Fruit fly (Drosophila melanogaster) whole organism, prepupa: ENCODE results near the gene CG6928.

Experiments used
- Blimp-1 ChIP-seq: fragments of 200-800 bp; sonication (Bioruptor generic); optimal IDR thresholded peaks from 3 replicates; lab custom pipeline; 2017; ENCODE audit warnings: missing biosample characterization, missing genetic modification characterization, mild to moderate bottlenecking, moderate library complexity, missing genetic modification reagents
- CG10631 ChIP-seq: fragments of 200-800 bp; sonication (Bioruptor generic); optimal IDR thresholded peaks from 2 replicates; lab custom pipeline; 2016; ENCODE audit warnings: missing biosample characterization, missing genetic modification characterization
- CG11294 ChIP-seq: fragments of 200-800 bp; sonication (Bioruptor generic); IDR thresholded peaks from 2 replicates; pipeline ENCODE4 v1.3.6; 2022; ENCODE audit warnings: missing biosample characterization, missing genetic modification characterization
- CG11762 ChIP-seq: fragments of 200-800 bp; sonication (Bioruptor generic); optimal IDR thresholded peaks from 3 replicates; lab custom pipeline; 2016; ENCODE audit warnings: missing biosample characterization, missing genetic modification characterization; ENCODE audit not compliant: insufficient read depth
- CG15336 ChIP-seq: fragments of 200-800 bp; sonication (Bioruptor generic); IDR thresholded peaks from 2 replicates; pipeline ENCODE4 v1.3.6; 2022; ENCODE audit warnings: missing biosample characterization, missing genetic modification characterization
- CG1621 ChIP-seq: fragments of 200-800 bp; sonication (Bioruptor generic); optimal IDR thresholded peaks from 3 replicates; lab custom pipeline; 2018; ENCODE audit warnings: missing biosample characterization, mild to moderate bottlenecking, missing genetic modification characterization
- CG3032 ChIP-seq: fragments of 200-800 bp; optimal IDR thresholded peaks from 2 replicates; lab custom pipeline; 2019; ENCODE audit warnings: missing biosample characterization, mild to moderate bottlenecking, missing genetic modification characterization, moderate library complexity
- CG31627 ChIP-seq: fragments of 200-800 bp; sonication (Bioruptor generic); optimal IDR thresholded peaks from 3 replicates; lab custom pipeline; 2016; ENCODE audit warnings: missing biosample characterization, missing genetic modification characterization
- CG32006 ChIP-seq: fragments of 200-800 bp; sonication (Bioruptor generic); optimal IDR thresholded peaks from 3 replicates; lab custom pipeline; 2017; ENCODE audit warnings: missing biosample characterization, mild to moderate bottlenecking, missing genetic modification characterization
- CG34406 ChIP-seq: fragments of 200-800 bp; sonication (Bioruptor generic); optimal IDR thresholded peaks from 3 replicates; lab custom pipeline; 2016; ENCODE audit warnings: missing biosample characterization, missing genetic modification characterization
- CG3919 ChIP-seq: fragments of 200-800 bp; sonication (Bioruptor generic); optimal IDR thresholded peaks from 3 replicates; lab custom pipeline; 2016; ENCODE audit warnings: missing biosample characterization, missing genetic modification characterization
- CG6276 ChIP-seq: fragments of 200-800 bp; sonication (Bioruptor generic); optimal IDR thresholded peaks from 2 replicates; lab custom pipeline; 2017; ENCODE audit warnings: missing biosample characterization, mild to moderate bottlenecking, missing genetic modification characterization
- CG6808 ChIP-seq: fragments of 200-800 bp; sonication (Bioruptor generic); optimal IDR thresholded peaks from 3 replicates; lab custom pipeline; 2017; ENCODE audit warnings: missing biosample characterization, missing genetic modification characterization, mild to moderate bottlenecking, moderate library complexity, missing genetic modification reagents
- CG6854 ChIP-seq: fragments of 200-800 bp; sonication (Bioruptor generic); optimal IDR thresholded peaks from 2 replicates; lab custom pipeline; 2017; ENCODE audit warnings: missing biosample characterization, mild to moderate bottlenecking, missing genetic modification characterization
- CG7368 ChIP-seq: fragments of 200-800 bp; sonication (Bioruptor generic); optimal IDR thresholded peaks from 3 replicates; lab custom pipeline; 2016; ENCODE audit warnings: missing biosample characterization, missing genetic modification characterization
- CG8119 ChIP-seq: fragments of 200-800 bp; sonication (Bioruptor generic); IDR thresholded peaks from 3 replicates; pipeline ENCODE4 v1.3.6; 2022; ENCODE audit warnings: missing biosample characterization, missing genetic modification characterization
- CG8319 ChIP-seq: fragments of 200-800 bp; sonication (Bioruptor generic); optimal IDR thresholded peaks from 3 replicates; lab custom pipeline; 2016; ENCODE audit warnings: missing biosample characterization, missing genetic modification characterization
- CG9139 ChIP-seq: fragments of 200-800 bp; sonication (Bioruptor generic); optimal IDR thresholded peaks from 3 replicates; lab custom pipeline; 2017; ENCODE audit warnings: missing biosample characterization, mild to moderate bottlenecking, missing genetic modification characterization
- Eip78C ChIP-seq: fragments of 200-800 bp; sonication (Bioruptor generic); peaks from one replicate; lab custom pipeline; 2016; ENCODE audit warnings: missing biosample characterization, missing genetic modification characterization
- Eip93F ChIP-seq: fragments of 200-800 bp; sonication (Bioruptor generic); optimal IDR thresholded peaks from 2 replicates; lab custom pipeline; 2016; ENCODE audit warnings: missing biosample characterization, mild to moderate bottlenecking, missing genetic modification characterization
- Ets21C ChIP-seq: fragments of 200-800 bp; sonication (Bioruptor generic); optimal IDR thresholded peaks from 3 replicates; lab custom pipeline; 2016; ENCODE audit warnings: missing biosample characterization, missing genetic modification characterization
- Gug ChIP-seq: fragments of 200-800 bp; sonication (Bioruptor generic); IDR thresholded peaks from 2 replicates; pipeline ENCODE4 v1.3.6; 2022; ENCODE audit warnings: missing biosample characterization, missing genetic modification characterization
- Hr38 ChIP-seq: sonication (Bioruptor generic); optimal IDR thresholded peaks from 2 replicates; lab custom pipeline; 2016; ENCODE audit warnings: missing biosample characterization, missing genetic modification characterization
- Hr4 ChIP-seq: fragments of 200-800 bp; sonication (Bioruptor generic); optimal IDR thresholded peaks from 3 replicates; lab custom pipeline; 2016; ENCODE audit warnings: missing biosample characterization, missing genetic modification characterization
- OdsH ChIP-seq: fragments of 200-800 bp; sonication (Bioruptor generic); optimal IDR thresholded peaks from 3 replicates; lab custom pipeline; 2016; ENCODE audit warnings: missing biosample characterization, missing genetic modification characterization
- Smox ChIP-seq: fragments of 200-800 bp; sonication (Bioruptor generic); optimal IDR thresholded peaks from 3 replicates; lab custom pipeline; 2016; ENCODE audit warnings: missing biosample characterization, missing genetic modification characterization
- Sox14 ChIP-seq: fragments of 200-800 bp; sonication (Bioruptor generic); optimal IDR thresholded peaks from 3 replicates; lab custom pipeline; 2016; ENCODE audit warnings: missing biosample characterization, missing genetic modification characterization
- Sox15 ChIP-seq: fragments of 200-800 bp; sonication (Bioruptor generic); optimal IDR thresholded peaks from 3 replicates; lab custom pipeline; 2016; ENCODE audit warnings: missing biosample characterization, missing genetic modification characterization
- achi ChIP-seq: fragments of 200-800 bp; sonication (Bioruptor generic); optimal IDR thresholded peaks from 3 replicates; lab custom pipeline; 2016; ENCODE audit warnings: missing biosample characterization, missing genetic modification characterization
- cyc ChIP-seq: fragments of 200-800 bp; sonication (Bioruptor generic); optimal IDR thresholded peaks from 3 replicates; lab custom pipeline; 2016; ENCODE audit warnings: missing biosample characterization, missing genetic modification characterization
- dac ChIP-seq: fragments of 200-800 bp; sonication (Bioruptor generic); optimal IDR thresholded peaks from 2 replicates; lab custom pipeline; 2017; ENCODE audit warnings: missing biosample characterization, mild to moderate bottlenecking, missing genetic modification characterization
- dsx ChIP-seq: fragments of 200-800 bp; optimal IDR thresholded peaks from 3 replicates; lab custom pipeline; 2019; ENCODE audit warnings: missing biosample characterization, mild to moderate bottlenecking, missing genetic modification characterization, moderate library complexity; ENCODE audit not compliant: poor library complexity, severe bottlenecking
- eg ChIP-seq: fragments of 200-800 bp; sonication (Bioruptor generic); IDR thresholded peaks from 3 replicates; pipeline ENCODE4 v1.3.6; 2022; ENCODE audit warnings: missing biosample characterization, missing genetic modification characterization
- esn ChIP-seq: fragments of 200-800 bp; sonication (Bioruptor generic); optimal IDR thresholded peaks from 2 replicates; lab custom pipeline; 2016; ENCODE audit warnings: missing biosample characterization, mild to moderate bottlenecking, missing genetic modification characterization, moderate library complexity
- fd85E ChIP-seq: fragments of 200-800 bp; sonication (Bioruptor generic); optimal IDR thresholded peaks from 3 replicates; lab custom pipeline; 2016; ENCODE audit warnings: missing biosample characterization, missing genetic modification characterization
- fkh ChIP-seq: fragments of 200-800 bp; sonication (Bioruptor generic); optimal IDR thresholded peaks from 3 replicates; lab custom pipeline; 2017; ENCODE audit warnings: missing biosample characterization, mild to moderate bottlenecking, missing genetic modification characterization, moderate library complexity
- salr ChIP-seq, 2 experiments: fragments of 200-800 bp; sonication (Bioruptor generic); optimal IDR thresholded peaks; 3 replicates each; lab custom pipeline; 2016 to 2018; ENCODE audit warnings: missing biosample characterization in 2 of 2, missing genetic modification characterization in 2 of 2, mild to moderate bottlenecking in 1 of 2
- spab ChIP-seq: fragments of 200-800 bp; sonication (Bioruptor generic); optimal IDR thresholded peaks from 2 replicates; lab custom pipeline; 2017; ENCODE audit warnings: missing biosample characterization, mild to moderate bottlenecking, missing genetic modification characterization, missing genetic modification reagents
- ss ChIP-seq, 2 experiments: fragments of 200-800 bp; sonication (Bioruptor generic); optimal IDR thresholded peaks; 2 replicates in 1 of 2; 3 replicates in 1 of 2; lab custom pipeline; 2017 to 2018; ENCODE audit warnings: mild to moderate bottlenecking in 2 of 2, missing biosample characterization in 2 of 2, missing genetic modification characterization in 2 of 2, moderate library complexity in 1 of 2
- svp ChIP-seq: fragments of 200-800 bp; sonication (Bioruptor generic); peaks from one replicate; lab custom pipeline; 2016; ENCODE audit warnings: missing biosample characterization, missing genetic modification characterization
- topi ChIP-seq: fragments of 200-800 bp; sonication (Bioruptor generic); optimal IDR thresholded peaks from 3 replicates; lab custom pipeline; 2016; ENCODE audit warnings: missing biosample characterization, missing genetic modification characterization
- vri ChIP-seq: fragments of 200-800 bp; sonication (Bioruptor generic); optimal IDR thresholded peaks from 3 replicates; lab custom pipeline; 2016; ENCODE audit warnings: missing biosample characterization, mild to moderate bottlenecking, missing genetic modification characterization

CG6928 gene

DNA sequence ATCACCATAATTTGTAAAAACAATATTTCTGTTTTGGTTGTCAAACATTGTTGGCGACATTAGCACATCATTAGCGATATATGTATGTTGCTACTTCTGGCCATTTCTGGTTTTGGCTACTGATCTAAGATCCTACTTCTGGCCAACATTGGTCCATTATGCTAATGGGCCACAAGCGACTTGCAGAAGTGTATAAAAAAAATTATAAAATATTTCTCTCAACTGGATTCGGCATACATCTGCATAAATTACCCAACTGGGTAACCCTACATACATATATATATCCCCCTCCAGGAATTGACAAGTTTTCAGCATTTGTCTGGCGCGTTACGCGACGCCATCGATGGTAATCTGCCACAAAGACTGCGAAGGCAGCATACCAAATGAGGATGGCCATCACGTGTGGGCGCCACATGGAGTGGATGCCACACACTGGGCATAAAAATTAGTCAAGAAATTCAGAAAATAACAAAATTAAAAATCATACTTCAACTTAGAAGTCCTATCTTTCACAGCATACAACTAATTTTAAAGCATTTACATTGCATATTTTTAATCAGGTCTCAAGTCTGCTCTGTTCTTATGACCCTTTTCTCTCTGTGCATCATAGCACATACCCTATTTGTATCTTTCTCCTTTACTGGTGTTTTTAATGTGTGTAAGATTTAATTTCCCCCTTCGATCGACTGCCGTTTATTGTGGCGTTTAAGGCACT, 34.7 kb downstream of the CG6928 start (continued):
- TF ChIP-seq CG11294 (GFP tag; lab: Robert Waterston, UW) (no peak), Ets21C (no peak), vri (GFP tag; lab: Kevin White, UChicago) (no peak), dsx (GFP tag; lab: Kevin White, UChicago) (peak; percentile 43), CG34406 (no peak), CG11762 (GFP tag; lab: Kevin White, UChicago) (peak; percentile 3), CG3919 (peak; percentile 55), achi (peak; percentile 21), CG6854 (GFP tag; lab: Kevin White, UChicago) (no peak), ss (GFP tag; optimal IDR thresholded peaks at IDR 0.05; lab: Kevin White, UChicago) (peak in 1 of 2 experiments; percentile 29), Blimp-1 (GFP tag; lab: Kevin White, UChicago) (no peak), CG3032 (tag; lab: Kevin White, UChicago) (peak; percentile 49), Hr4 (peak; percentile 27), fkh (no peak), CG10631 (GFP tag; lab: Kevin White, UChicago) (no peak), svp (GFP tag; lab: Kevin White, UChicago) (no peak), Eip78C (GFP tag; lab: Kevin White, UChicago) (peak; percentile 71), Smox (GFP tag; lab: Kevin White, UChicago) (no peak), CG6808 (GFP tag; lab: Kevin White, UChicago) (peak; percentile 49), Gug (GFP tag; lab: Robert Waterston, UW) (peak; percentile 34; the same call in 1 of the 2 replicates), CG15336 (GFP tag; lab: Robert Waterston, UW) (peak; percentile 51; the same call in 1 of the 2 replicates), CG1621 (no peak), CG32006 (GFP tag; lab: Kevin White, UChicago) (peak; percentile 31), dac (GFP tag; lab: Kevin White, UChicago) (no peak), OdsH (no peak), CG9139 (GFP tag; lab: Kevin White, UChicago) (no peak), Sox14 (peak; percentile 27), esn (GFP tag; lab: Kevin White, UChicago) (no peak), CG7368 (no peak), eg (peak; percentile 49; the same call in 2 of the 3 replicates), salr (GFP tag; optimal IDR thresholded peaks at IDR 0.05; lab: Kevin White, UChicago) (no peak), topi (GFP tag; lab: Kevin White, UChicago) (peak; percentile 14), Sox15 (no peak), cyc (peak; percentile 37)

DNA sequence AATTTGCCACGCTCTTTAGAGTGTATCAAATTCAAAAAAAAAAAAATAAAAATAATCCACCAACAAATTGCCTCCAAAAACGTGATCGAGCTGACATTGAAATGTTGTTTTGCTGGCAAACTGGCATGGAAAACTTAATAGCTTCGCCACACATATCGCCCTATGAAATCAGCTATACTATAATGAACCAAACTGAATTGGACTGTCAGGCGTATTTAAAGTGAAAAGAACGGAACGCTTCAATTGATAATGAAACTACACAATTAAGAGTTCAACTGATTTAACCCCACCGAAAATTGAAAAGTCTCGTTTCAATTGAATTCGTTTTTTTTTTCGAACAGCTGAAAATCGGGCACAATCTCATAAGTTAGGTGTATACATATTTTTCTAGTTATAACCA, 36.1 kb downstream of the CG6928 start:
- TF ChIP-seq CG9139 (GFP tag; lab: Kevin White, UChicago) (no peak), spab (GFP tag; lab: Kevin White, UChicago) (no peak), CG6276 (GFP tag; lab: Kevin White, UChicago) (no peak), Hr38 (GFP tag; lab: Kevin White, UChicago) (no peak), fd85E (no peak), CG8319 (GFP tag; lab: Kevin White, UChicago) (no peak), CG31627 (GFP tag; lab: Kevin White, UChicago) (no peak), CG11762 (GFP tag; lab: Kevin White, UChicago) (no peak), fkh (no peak), CG32006 (GFP tag; lab: Kevin White, UChicago) (no peak), Eip78C (GFP tag; lab: Kevin White, UChicago) (no peak), CG34406 (no peak), CG8119 (GFP tag; lab: Robert Waterston, UW) (no peak), Sox14 (no peak), Hr4 (no peak), svp (GFP tag; lab: Kevin White, UChicago) (no peak), Eip93F (GFP tag; lab: Kevin White, UChicago) (no peak), CG1621 (no peak)
